Worm (Caenorhabditis elegans) whole organism, L4/young adult: ENCODE data around the gene apm-3.

Experiments used
- W03F9.2 ChIP-seq: fragments of 150-350 bp; optimal IDR thresholded peaks from 2 replicates; lab custom pipeline; 2014; ENCODE audit warnings: missing biosample characterization, missing genetic modification characterization
- dao-5 ChIP-seq: sonication (generic microtip); optimal IDR thresholded peaks from 2 replicates; lab custom pipeline; 2016; ENCODE audit warnings: missing genotype, missing genetic modification characterization, moderate library complexity, missing compliant biosample characterization
- him-1 ChIP-seq: sonication (generic microtip); optimal IDR thresholded peaks from 2 replicates; lab custom pipeline; 2016; ENCODE audit warnings: missing genotype, missing genetic modification reagents, missing genetic modification characterization, missing compliant biosample characterization

DNA sequence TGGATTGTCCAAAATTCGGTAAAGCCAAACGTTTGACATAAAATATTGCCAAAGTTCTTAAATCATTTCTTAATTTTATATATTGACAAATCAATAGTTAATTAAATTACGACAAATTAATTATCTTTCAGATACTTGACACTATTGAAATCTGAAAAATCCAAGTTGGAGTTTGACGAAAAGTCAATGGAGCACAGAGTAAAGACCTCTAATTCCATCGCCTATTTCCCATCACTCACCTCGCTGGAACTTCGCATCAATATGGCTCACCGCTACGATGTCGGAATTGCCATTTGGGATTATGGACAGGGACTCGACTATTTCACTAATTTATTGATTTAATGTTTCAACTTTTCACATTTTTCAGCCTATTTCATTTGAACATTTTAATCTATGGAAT is 5.4 kb downstream of the apm-3 start:
- TF ChIP-seq him-1 (tag; lab: Kevin White, UChicago) (no peak), W03F9.2 (tag; lab: Kevin White, UChicago) (no peak), dao-5 (tag; lab: Kevin White, UChicago) (no peak)
